Worm (Caenorhabditis elegans) whole organism, late embryonic: ENCODE data around the gene C16D2.3.

Experiments used
- C08G9.2 ChIP-seq: sonication (generic microtip); optimal IDR thresholded peaks from 2 replicates; lab custom pipeline; 2016; ENCODE audit warnings: mild to moderate bottlenecking, missing genetic modification characterization, moderate library complexity, missing compliant biosample characterization
- C38D4.7 ChIP-seq: fragments of 200-800 bp; sonication (Bioruptor generic); optimal IDR thresholded peaks from 2 replicates; lab custom pipeline; 2018; ENCODE audit warnings: mild to moderate bottlenecking, missing genetic modification characterization, moderate library complexity, missing compliant biosample characterization
- K09A11.1 ChIP-seq: sonication (generic microtip); optimal IDR thresholded peaks from 2 replicates; lab custom pipeline; 2017; ENCODE audit warnings: antibody characterized with exemption, mild to moderate bottlenecking, missing genetic modification characterization, missing compliant biosample characterization; ENCODE audit not compliant: insufficient read depth
- T23F11.4 ChIP-seq: fragments of 200-800 bp; sonication (Bioruptor generic); optimal IDR thresholded peaks from 2 replicates; lab custom pipeline; 2018; ENCODE audit warnings: mild to moderate bottlenecking, missing genetic modification characterization, missing compliant biosample characterization
- Y22D7AL.16 ChIP-seq: sonication (generic microtip); optimal IDR thresholded peaks from 2 replicates; lab custom pipeline; 2016; ENCODE audit warnings: missing genetic modification characterization, missing compliant biosample characterization
- ceh-2 ChIP-seq: sonication (generic microtip); optimal IDR thresholded peaks from 2 replicates; lab custom pipeline; 2016; ENCODE audit warnings: missing genotype, missing genetic modification characterization, missing compliant biosample characterization
- ceh-34 ChIP-seq: sonication (generic microtip); optimal IDR thresholded peaks from 2 replicates; lab custom pipeline; 2016; ENCODE audit warnings: mild to moderate bottlenecking, missing genetic modification characterization, missing compliant biosample characterization
- ceh-48 ChIP-seq: sonication (generic microtip); optimal IDR thresholded peaks from 2 replicates; lab custom pipeline; 2016; ENCODE audit warnings: missing genetic modification characterization, inconsistent platforms, missing compliant biosample characterization
- ceh-6 ChIP-seq: fragments of 200-800 bp; sonication (Bioruptor generic); optimal IDR thresholded peaks from 2 replicates; lab custom pipeline; 2018; ENCODE audit warnings: mild to moderate bottlenecking, missing genetic modification characterization, missing compliant biosample characterization
- ceh-9 ChIP-seq: sonication (generic microtip); optimal IDR thresholded peaks from 2 replicates; lab custom pipeline; 2016; ENCODE audit warnings: mild to moderate bottlenecking, missing genetic modification characterization, inconsistent platforms, missing compliant biosample characterization
- che-1 ChIP-seq: sonication (generic microtip); optimal IDR thresholded peaks from 2 replicates; lab custom pipeline; 2016; ENCODE audit warnings: mild to moderate bottlenecking, missing genetic modification characterization, missing compliant biosample characterization
- dve-1 ChIP-seq: sonication (generic microtip); optimal IDR thresholded peaks from 2 replicates; lab custom pipeline; 2017; ENCODE audit warnings: antibody characterized with exemption, mild to moderate bottlenecking, missing genetic modification characterization, missing compliant biosample characterization
- elt-2 ChIP-seq: sonication (generic microtip); optimal IDR thresholded peaks from 2 replicates; lab custom pipeline; 2016; ENCODE audit warnings: missing genetic modification reagents, missing genetic modification characterization, missing compliant biosample characterization
- elt-4 ChIP-seq: sonication (generic microtip); optimal IDR thresholded peaks from 2 replicates; lab custom pipeline; 2016; ENCODE audit warnings: missing genetic modification characterization, missing compliant biosample characterization
- fax-1 ChIP-seq: sonication (generic microtip); optimal IDR thresholded peaks from 2 replicates; lab custom pipeline; 2016; ENCODE audit warnings: missing genotype, missing genetic modification characterization, missing compliant biosample characterization
- fkh-10 ChIP-seq: fragments of 150-350 bp; optimal IDR thresholded peaks from 2 replicates; lab custom pipeline; 2014; ENCODE audit warnings: missing biosample characterization, missing genetic modification reagents, missing genetic modification characterization
- gmeb-2 ChIP-seq: sonication (generic microtip); optimal IDR thresholded peaks from 2 replicates; lab custom pipeline; 2016; ENCODE audit warnings: missing genetic modification characterization, inconsistent platforms, missing compliant biosample characterization
- hlh-13 ChIP-seq: fragments of 200-800 bp; sonication (Bioruptor generic); optimal IDR thresholded peaks from 2 replicates; lab custom pipeline; 2018; ENCODE audit warnings: mild to moderate bottlenecking, missing genetic modification characterization, missing compliant biosample characterization
- hlh-15 ChIP-seq: sonication (generic microtip); optimal IDR thresholded peaks from 2 replicates; lab custom pipeline; 2016; ENCODE audit warnings: missing genetic modification characterization, missing compliant biosample characterization
- hlh-6 ChIP-seq: sonication (generic microtip); optimal IDR thresholded peaks from 2 replicates; lab custom pipeline; 2016; ENCODE audit warnings: missing genotype, missing genetic modification characterization, missing compliant biosample characterization
- lim-6 ChIP-seq: sonication (generic microtip); optimal IDR thresholded peaks from 2 replicates; lab custom pipeline; 2016; ENCODE audit warnings: missing genetic modification characterization, missing compliant biosample characterization
- mec-3 ChIP-seq: sonication (generic microtip); optimal IDR thresholded peaks from 2 replicates; lab custom pipeline; 2016; ENCODE audit warnings: borderline replicate concordance, missing genetic modification characterization, missing compliant biosample characterization
- nhr-11 ChIP-seq: fragments of 150-350 bp; optimal IDR thresholded peaks from 2 replicates; lab custom pipeline; 2014; ENCODE audit warnings: missing biosample characterization, missing genetic modification characterization
- nhr-232 ChIP-seq: sonication (generic microtip); optimal IDR thresholded peaks from 2 replicates; lab custom pipeline; 2016; ENCODE audit warnings: missing genetic modification characterization, missing compliant biosample characterization
- odd-2 ChIP-seq: sonication (generic microtip); optimal IDR thresholded peaks from 2 replicates; lab custom pipeline; 2017; ENCODE audit warnings: antibody characterized with exemption, mild to moderate bottlenecking, missing genetic modification characterization, missing compliant biosample characterization
- pat-9 ChIP-seq: fragments of 200-800 bp; sonication (Bioruptor generic); optimal IDR thresholded peaks from 2 replicates; lab custom pipeline; 2018; ENCODE audit warnings: mild to moderate bottlenecking, missing genetic modification characterization, moderate library complexity, missing compliant biosample characterization
- pha-4 ChIP-seq: fragments of 150-350 bp; optimal IDR thresholded peaks from 2 replicates; lab custom pipeline; 2018; ENCODE audit warnings: missing biosample characterization, missing genetic modification reagents, missing genetic modification characterization
- ref-2 ChIP-seq: sonication (generic microtip); optimal IDR thresholded peaks from 2 replicates; lab custom pipeline; 2016; ENCODE audit warnings: missing genetic modification characterization, missing compliant biosample characterization
- rnt-1 ChIP-seq: sonication (generic microtip); optimal IDR thresholded peaks from 2 replicates; lab custom pipeline; 2016; ENCODE audit warnings: missing genetic modification characterization, missing compliant biosample characterization
- sox-2 ChIP-seq: fragments of 200-800 bp; sonication (Bioruptor generic); IDR thresholded peaks from 2 replicates; pipeline ENCODE4 v1.3.6; 2022; ENCODE audit warnings: missing genetic modification reagents, missing genetic modification characterization, missing compliant biosample characterization
- sox-4 ChIP-seq: sonication (generic microtip); optimal IDR thresholded peaks from 2 replicates; lab custom pipeline; 2017; ENCODE audit warnings: mild to moderate bottlenecking, missing genetic modification characterization, inconsistent platforms, missing compliant biosample characterization
- syd-9 ChIP-seq: sonication (generic microtip); optimal IDR thresholded peaks from 2 replicates; lab custom pipeline; 2016; ENCODE audit warnings: mild to moderate bottlenecking, missing genetic modification characterization, moderate library complexity, missing compliant biosample characterization
- tbx-2 ChIP-seq: sonication (generic microtip); optimal IDR thresholded peaks from 2 replicates; lab custom pipeline; 2016; ENCODE audit warnings: missing genetic modification characterization, missing compliant biosample characterization
- tbx-7 ChIP-seq: sonication (generic microtip); optimal IDR thresholded peaks from 2 replicates; lab custom pipeline; 2016; ENCODE audit warnings: missing genotype, missing genetic modification characterization, missing compliant biosample characterization
- ttx-3 ChIP-seq: sonication (generic microtip); optimal IDR thresholded peaks from 2 replicates; lab custom pipeline; 2016; ENCODE audit warnings: missing genetic modification reagents, missing genetic modification characterization, missing compliant biosample characterization
- unc-3 ChIP-seq, 2 experiments: fragments of 200-800 bp in 1 of 2; sonication (Bioruptor generic) in 1 of 2; sonication (generic microtip) in 1 of 2; conservative IDR thresholded peaks in 1 of 2; optimal IDR thresholded peaks in 1 of 2; 2 replicates each; pipeline versions ENCODE4 v1.3.6 to Lab custom; 2016 to 2022; ENCODE audit warnings: missing compliant biosample characterization in 2 of 2, missing genetic modification characterization in 2 of 2, missing genetic modification reagents in 1 of 2
- unc-42 ChIP-seq: sonication (generic microtip); optimal IDR thresholded peaks from 2 replicates; lab custom pipeline; 2016; ENCODE audit warnings: missing genotype, missing genetic modification characterization, missing compliant biosample characterization
- unc-86 ChIP-seq: sonication (generic microtip); optimal IDR thresholded peaks from 2 replicates; lab custom pipeline; 2016; ENCODE audit warnings: missing genetic modification characterization, missing compliant biosample characterization
- zip-5 ChIP-seq: sonication (generic microtip); optimal IDR thresholded peaks from 2 replicates; lab custom pipeline; 2016; ENCODE audit warnings: missing genetic modification characterization, missing compliant biosample characterization

C16D2.3 gene

DNA sequence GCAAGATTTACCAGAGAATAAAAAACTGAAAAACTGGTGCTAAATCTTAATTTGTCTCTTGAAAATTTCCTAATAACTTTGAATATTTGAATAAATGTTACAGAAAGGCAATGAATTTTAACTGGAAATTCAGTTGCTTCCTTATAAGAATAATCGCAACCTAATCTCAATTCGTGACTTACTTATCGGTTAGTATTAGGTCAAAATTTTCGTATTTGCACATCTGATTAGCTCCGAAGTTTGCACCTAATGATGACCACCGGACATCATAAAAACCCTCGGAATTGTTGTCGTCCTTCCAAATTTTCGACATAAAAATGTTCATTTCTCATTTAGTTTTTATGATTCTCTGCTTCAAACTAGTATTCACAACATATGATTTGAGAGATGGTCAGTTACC is at the start of gene C16D2.3:
TSS of gene C16D2.3 (plus strand) at position 301 of the 400 bp plus-strand sequence.
- TF ChIP-seq dve-1 (tag; lab: Kevin White, UChicago) (no peak), rnt-1 (tag; lab: Kevin White, UChicago) (no peak), pha-4 (tag; lab: Kevin White, UChicago) (no peak), C08G9.2 (tag; lab: Kevin White, UChicago) (no peak), ceh-48 (no peak), syd-9 (tag; lab: Kevin White, UChicago) (no peak), odd-2 (no peak), ceh-2 (tag; lab: Kevin White, UChicago) (no peak), ttx-3 (tag; lab: Kevin White, UChicago) (no peak), hlh-15 (tag; lab: Kevin White, UChicago) (no peak), pat-9 (no peak), fax-1 (tag; lab: Kevin White, UChicago) (no peak), ref-2 (no peak), zip-5 (tag; lab: Kevin White, UChicago) (no peak)
- TF ChIP-seq, all 69 proteins: peak for 0

DNA sequence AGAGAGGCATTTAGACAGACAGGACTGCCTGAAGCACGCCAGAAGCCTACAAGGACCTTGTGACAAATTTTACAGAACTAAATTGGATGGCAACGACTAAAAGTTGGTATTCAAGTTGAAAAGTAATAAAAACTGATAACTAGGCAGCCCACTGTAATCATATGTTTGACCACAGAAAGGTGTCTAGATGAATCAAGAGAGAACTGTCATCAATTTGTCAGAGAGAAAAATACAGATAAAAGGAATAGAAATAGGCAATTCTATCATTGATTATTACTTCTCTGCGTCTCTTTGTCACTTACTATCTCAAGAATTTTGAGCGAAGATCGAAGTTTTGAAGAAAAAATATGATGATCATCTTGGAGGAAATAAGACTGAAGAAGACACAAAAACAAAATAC is 45.0 kb upstream of the C16D2.3 start:
- TF ChIP-seq elt-2 (tag; lab: Kevin White, UChicago) (peak; percentile 42), ref-2 (no peak)

DNA sequence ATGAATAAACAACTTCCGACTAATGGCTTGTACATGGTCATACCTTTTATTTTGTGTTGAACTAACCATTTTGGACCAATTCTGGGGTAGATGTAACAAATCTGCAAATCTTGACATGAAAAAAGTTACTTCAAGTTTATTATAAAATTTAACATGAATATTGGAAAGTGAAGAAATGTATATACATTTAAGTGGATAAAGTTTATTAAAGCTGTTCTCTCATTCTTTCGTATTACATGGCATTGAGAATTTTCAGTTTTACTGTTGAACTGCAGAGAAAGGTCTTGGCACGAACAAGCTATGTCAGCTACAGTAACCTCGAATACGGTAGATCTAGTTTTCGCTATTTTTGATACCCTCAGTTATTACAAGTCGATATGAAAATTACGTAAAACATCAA is 44.3 kb upstream of the C16D2.3 start, which contains the start of gene C07H4.1:
TSS of gene C07H4.1 (minus strand) at position 101 of the 400 bp plus-strand sequence.
- TF ChIP-seq rnt-1 (tag; lab: Kevin White, UChicago), result no peak
- no peak for TF ChIP-seq odd-2
- no peak for TF ChIP-seq elt-4
- TF ChIP-seq hlh-13 (GFP tag; lab: Kevin White, UChicago), result no peak
- no peak for TF ChIP-seq nhr-232 (tag; lab: Kevin White, UChicago)
- TF ChIP-seq ceh-9 (tag; lab: Kevin White, UChicago), result no peak
- TF ChIP-seq sox-4 (tag; lab: Kevin White, UChicago), result no peak
- no peak for TF ChIP-seq lim-6 (tag; lab: Kevin White, UChicago)
- TF ChIP-seq sox-2 (GFP tag; lab: Robert Waterston, UW), result no peak
- no peak for TF ChIP-seq Y22D7AL.16
- no peak for TF ChIP-seq unc-3 (GFP tag; conservative IDR thresholded peaks at IDR 0.05; lab: Robert Waterston, UW)
- no peak for TF ChIP-seq unc-3 (tag; optimal IDR thresholded peaks at IDR 0.05; lab: Kevin White, UChicago)
- TF ChIP-seq K09A11.1 (tag; lab: Kevin White, UChicago), result no peak
- no peak for TF ChIP-seq syd-9 (tag; lab: Kevin White, UChicago)
- TF ChIP-seq zip-5 (tag; lab: Kevin White, UChicago), result no peak
- no peak for TF ChIP-seq dve-1 (tag; lab: Kevin White, UChicago)
- no peak for TF ChIP-seq unc-42
- no peak for TF ChIP-seq ref-2
- TF ChIP-seq pha-4 (tag; lab: Kevin White, UChicago), result no peak
- no peak for TF ChIP-seq fkh-10 (GFP tag; lab: Kevin White, UChicago)
- no peak for TF ChIP-seq ceh-6 (GFP tag; lab: Kevin White, UChicago)

DNA sequence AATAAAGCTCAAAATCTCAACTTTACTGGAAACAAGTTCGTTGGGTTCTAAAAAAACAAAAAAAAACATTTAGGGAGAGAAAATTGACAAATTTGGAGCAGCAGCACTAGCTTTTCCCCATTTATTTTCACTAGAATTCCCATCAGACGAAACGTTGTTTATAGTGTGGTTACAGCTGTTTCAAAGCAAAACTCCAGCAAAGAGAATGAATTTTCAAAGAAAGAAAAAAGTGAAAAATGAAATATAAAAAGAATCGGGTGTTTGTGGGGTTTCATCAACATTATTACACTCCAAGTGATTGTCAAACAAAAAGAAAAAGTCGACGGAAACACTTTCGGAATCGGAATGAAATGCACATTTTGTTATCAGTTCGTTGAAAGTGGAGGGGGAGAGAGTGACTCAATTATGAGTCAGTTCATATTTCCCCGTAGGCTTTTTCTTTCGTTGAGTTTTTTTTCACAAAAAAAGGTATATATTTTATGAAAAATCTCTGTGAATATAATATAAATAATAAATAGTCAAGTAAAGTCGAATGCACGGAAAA is 43.6 kb upstream of the C16D2.3 start:
- TF ChIP-seq tbx-2 (tag; lab: Kevin White, UChicago) (no peak), C38D4.7 (GFP tag; lab: Kevin White, UChicago) (no peak), T23F11.4 (no peak), gmeb-2 (tag; lab: Kevin White, UChicago) (no peak), zip-5 (tag; lab: Kevin White, UChicago) (no peak), hlh-13 (GFP tag; lab: Kevin White, UChicago) (no peak)

DNA sequence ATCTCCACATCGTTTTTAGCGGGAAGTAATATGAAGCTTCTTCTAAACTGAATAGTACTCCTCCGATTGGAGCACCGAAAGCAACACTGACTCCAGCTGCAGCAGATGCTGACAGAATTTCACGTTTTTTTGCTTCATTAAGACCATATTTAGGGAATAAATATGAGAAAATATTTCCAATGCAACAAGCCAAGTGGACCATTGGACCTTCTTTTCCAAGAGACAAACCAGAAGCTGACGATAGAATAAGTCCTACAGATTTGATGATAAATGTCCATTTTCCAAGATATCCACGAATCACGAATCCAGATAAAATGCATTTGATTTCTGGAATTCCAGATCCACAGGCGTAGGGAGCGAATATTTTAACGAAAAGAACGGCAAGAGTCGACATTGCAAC is 40.6 kb upstream of the C16D2.3 start:
- TF ChIP-seq fax-1 (tag; lab: Kevin White, UChicago), result no peak
- no peak for TF ChIP-seq nhr-11 (tag; lab: Kevin White, UChicago)
- no peak for TF ChIP-seq gmeb-2 (tag; lab: Kevin White, UChicago)
- no peak for TF ChIP-seq nhr-232 (tag; lab: Kevin White, UChicago)
- no peak for TF ChIP-seq ceh-34 (tag; lab: Kevin White, UChicago)
- no peak for TF ChIP-seq hlh-6 (tag; lab: Kevin White, UChicago)
- TF ChIP-seq unc-86, result no peak
- TF ChIP-seq hlh-13 (GFP tag; lab: Kevin White, UChicago), result no peak
- TF ChIP-seq lim-6 (tag; lab: Kevin White, UChicago), result no peak
- TF ChIP-seq tbx-7 (tag; lab: Kevin White, UChicago), result no peak
- no peak for TF ChIP-seq mec-3 (tag; lab: Kevin White, UChicago)
- TF ChIP-seq elt-4, result no peak
- TF ChIP-seq ceh-9 (tag; lab: Kevin White, UChicago), result no peak
- TF ChIP-seq che-1 (tag; lab: Kevin White, UChicago), result no peak
